Fruit fly (Drosophila melanogaster) whole organism, wandering third instar larva: ENCODE data around the gene Ssu72.
A peak's percentile ranks its signal among the peaks of the same experiment; 100 is the strongest.

Experiments used
- Abd-B ChIP-seq: fragments of >200 bp; optimal IDR thresholded peaks from 2 replicates; lab custom pipeline; 2017; ENCODE audit warnings: missing biosample characterization, missing genetic modification characterization
- CG32264 ChIP-seq: fragments of 200-800 bp; sonication (Bioruptor generic); optimal IDR thresholded peaks from 2 replicates; lab custom pipeline; 2016; ENCODE audit warnings: missing biosample characterization, missing genetic modification characterization
- CG9705 ChIP-seq: fragments of 200-800 bp; sonication (Bioruptor generic); optimal IDR thresholded peaks from 2 replicates; lab custom pipeline; 2018; ENCODE audit warnings: missing biosample characterization, mild to moderate bottlenecking, missing genetic modification characterization
- Dfd ChIP-seq: fragments of >200 bp; optimal IDR thresholded peaks from 2 replicates; lab custom pipeline; 2017; ENCODE audit warnings: missing biosample characterization, missing genetic modification characterization
- GATAd ChIP-seq: sonication (Bioruptor generic); optimal IDR thresholded peaks from 2 replicates; lab custom pipeline; 2016; ENCODE audit warnings: missing biosample characterization, missing genetic modification characterization
- HLH106 ChIP-seq: fragments of 200-800 bp; optimal IDR thresholded peaks from 3 replicates; lab custom pipeline; 2019; ENCODE audit warnings: missing biosample characterization, mild to moderate bottlenecking, missing genetic modification characterization, moderate library complexity
- Hnf4 ChIP-seq: fragments of 200-800 bp; sonication (Bioruptor generic); optimal IDR thresholded peaks from 2 replicates; lab custom pipeline; 2016; ENCODE audit warnings: missing biosample characterization, mild to moderate bottlenecking, missing genetic modification characterization
- Hr78 ChIP-seq: fragments of >200 bp; optimal IDR thresholded peaks from 2 replicates; lab custom pipeline; 2017; ENCODE audit warnings: missing biosample characterization, missing genetic modification characterization
- Hr83 ChIP-seq: fragments of 200-300 bp; sonication (Bioruptor generic); optimal IDR thresholded peaks from 2 replicates; lab custom pipeline; 2016; ENCODE audit warnings: missing biosample characterization, mild to moderate bottlenecking, missing genetic modification characterization, moderate library complexity; ENCODE audit not compliant: poor library complexity, severe bottlenecking
- Jra ChIP-seq: sonication (Bioruptor generic); optimal IDR thresholded peaks from 2 replicates; lab custom pipeline; 2016; ENCODE audit warnings: missing biosample characterization, missing genetic modification characterization
- Mio ChIP-seq: sonication (Bioruptor generic); optimal IDR thresholded peaks from 2 replicates; lab custom pipeline; 2016; ENCODE audit warnings: missing biosample characterization, missing genetic modification characterization
- Myc ChIP-seq: fragments of >200 bp; optimal IDR thresholded peaks from 2 replicates; lab custom pipeline; 2017
- N ChIP-seq: fragments of >200 bp; optimal IDR thresholded peaks from 2 replicates; lab custom pipeline; 2018; ENCODE audit warnings: missing biosample characterization, missing external identifiers, missing genetic modification characterization
- OdsH ChIP-seq: fragments of 200-800 bp; sonication (Bioruptor generic); optimal IDR thresholded peaks from 2 replicates; lab custom pipeline; 2016; ENCODE audit warnings: missing biosample characterization, mild to moderate bottlenecking, missing genetic modification characterization
- Rel ChIP-seq, 2 experiments: fragments of 200-800 bp; sonication (Bioruptor generic) in 1 of 2; optimal IDR thresholded peaks; 2 replicates in 1 of 2; 3 replicates in 1 of 2; lab custom pipeline; 2016 to 2019; ENCODE audit warnings: mild to moderate bottlenecking in 2 of 2, missing biosample characterization in 2 of 2, missing genetic modification characterization in 2 of 2, moderate library complexity in 1 of 2
- Sp1 ChIP-seq: fragments of 200-800 bp; sonication (Bioruptor generic); optimal IDR thresholded peaks from 3 replicates; lab custom pipeline; 2019; ENCODE audit warnings: missing biosample characterization, mild to moderate bottlenecking, missing genetic modification characterization, moderate library complexity
- Vsx2 ChIP-seq: fragments of 200-300, 225-300 bp; sonication (Bioruptor generic); optimal IDR thresholded peaks from 2 replicates; lab custom pipeline; 2018; ENCODE audit warnings: missing biosample characterization, missing genetic modification characterization; ENCODE audit not compliant: partially characterized antibody
- br ChIP-seq: fragments of 200-800 bp; sonication (Bioruptor generic); optimal IDR thresholded peaks from 2 replicates; lab custom pipeline; 2016; ENCODE audit warnings: missing biosample characterization, missing genetic modification characterization
- brk ChIP-seq: fragments of 200-800 bp; sonication (Bioruptor generic); optimal IDR thresholded peaks from 2 replicates; lab custom pipeline; 2016; ENCODE audit warnings: missing biosample characterization, mild to moderate bottlenecking, missing genetic modification characterization
- dl ChIP-seq, 2 experiments: fragments of 175-275, 200-275 bp in 1 of 2; fragments of 200-275 bp in 1 of 2; sonication (Bioruptor generic); optimal IDR thresholded peaks; lab custom pipeline; 2018; ENCODE audit warnings: mild to moderate bottlenecking in 2 of 2, missing biosample characterization in 2 of 2, missing genetic modification characterization in 2 of 2, moderate library complexity in 2 of 2; ENCODE audit not compliant: partially characterized antibody in 2 of 2, insufficient read depth in 1 of 2
- dmrt93B ChIP-seq: fragments of 200-800 bp; sonication (Bioruptor generic); optimal IDR thresholded peaks from 2 replicates; lab custom pipeline; 2018; ENCODE audit warnings: missing biosample characterization, mild to moderate bottlenecking, missing genetic modification characterization
- dsf ChIP-seq: sonication (Bioruptor generic); optimal IDR thresholded peaks from 2 replicates; lab custom pipeline; 2016; ENCODE audit warnings: missing biosample characterization, missing genetic modification characterization, borderline replicate concordance
- ey ChIP-seq: fragments of 200-800 bp; sonication (Bioruptor generic); optimal IDR thresholded peaks from 2 replicates; lab custom pipeline; 2016; ENCODE audit warnings: missing biosample characterization, missing genetic modification characterization
- foxo ChIP-seq, 2 experiments: fragments of 200-800 bp; sonication (Bioruptor generic); optimal IDR thresholded peaks; 2 replicates in 1 of 2; 3 replicates in 1 of 2; lab custom pipeline; 2016 to 2017; ENCODE audit warnings: missing biosample characterization in 2 of 2, missing genetic modification characterization in 2 of 2
- fru ChIP-seq: fragments of 200-800 bp; sonication (Bioruptor generic); optimal IDR thresholded peaks from 3 replicates; lab custom pipeline; 2016; ENCODE audit warnings: missing biosample characterization, mild to moderate bottlenecking, missing genetic modification characterization
- h ChIP-seq: fragments of 200-800 bp; sonication (Bioruptor generic); optimal IDR thresholded peaks from 3 replicates; lab custom pipeline; 2016; ENCODE audit warnings: missing biosample characterization, mild to moderate bottlenecking, missing genetic modification characterization
- jim ChIP-seq: fragments of 175-275, 200-325 bp; sonication (Bioruptor generic); optimal IDR thresholded peaks from 2 replicates; lab custom pipeline; 2016; ENCODE audit warnings: missing biosample characterization, mild to moderate bottlenecking, missing genetic modification characterization
- lola ChIP-seq: fragments of >200 bp; optimal IDR thresholded peaks from 2 replicates; lab custom pipeline; 2017; ENCODE audit warnings: missing biosample characterization, missing genetic modification characterization
- pan ChIP-seq: fragments of >200 bp; optimal IDR thresholded peaks from 2 replicates; lab custom pipeline; 2017
- psq ChIP-seq: fragments of 200-800 bp; sonication (Bioruptor generic); optimal IDR thresholded peaks from 3 replicates; lab custom pipeline; 2017; ENCODE audit warnings: missing biosample characterization, mild to moderate bottlenecking, missing genetic modification characterization, moderate library complexity
- rgr ChIP-seq: fragments of 200-800 bp; sonication (Bioruptor generic); optimal IDR thresholded peaks from 3 replicates; lab custom pipeline; 2016; ENCODE audit warnings: missing biosample characterization, mild to moderate bottlenecking, missing genetic modification characterization
- sage ChIP-seq: fragments of 200-800 bp; sonication (Bioruptor generic); optimal IDR thresholded peaks from 2 replicates; lab custom pipeline; 2016; ENCODE audit warnings: missing biosample characterization, mild to moderate bottlenecking, missing genetic modification characterization
- sv ChIP-seq: fragments of 200-800 bp; sonication (Bioruptor generic); optimal IDR thresholded peaks from 3 replicates; lab custom pipeline; 2016; ENCODE audit warnings: missing biosample characterization, missing genetic modification characterization
- tai ChIP-seq: sonication (Bioruptor generic); optimal IDR thresholded peaks from 2 replicates; lab custom pipeline; 2016; ENCODE audit warnings: missing biosample characterization, missing genetic modification characterization
- usp ChIP-seq: fragments of >200 bp; optimal IDR thresholded peaks from 2 replicates; lab custom pipeline; 2017; ENCODE audit warnings: missing biosample characterization, missing genetic modification characterization
- woc ChIP-seq: sonication (Bioruptor generic); optimal IDR thresholded peaks from 2 replicates; lab custom pipeline; 2016; ENCODE audit warnings: missing biosample characterization, mild to moderate bottlenecking, missing genetic modification characterization

Ssu72 gene

DNA sequence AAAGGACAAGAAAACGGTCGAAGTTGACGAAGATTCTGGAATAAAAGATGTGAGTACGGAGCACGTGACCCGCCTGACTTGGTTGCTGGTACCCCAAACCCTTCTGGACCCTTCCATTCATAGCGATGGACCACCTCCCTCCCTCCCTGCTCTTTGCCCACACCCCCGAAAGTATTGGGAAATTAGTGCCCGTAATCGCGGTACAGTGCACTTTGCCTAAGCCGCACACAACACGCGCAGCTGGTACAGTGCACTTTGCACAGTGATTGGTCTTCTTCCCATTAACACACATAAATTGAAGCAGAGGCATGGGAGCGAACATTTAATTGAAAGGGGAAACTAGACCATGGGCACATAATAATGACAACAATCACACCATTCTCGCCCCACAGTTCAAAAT lies 19.7 kb downstream of the Ssu72 start:
- TF ChIP-seq dsf (no peak), HLH106 (tag; lab: Kevin White, UChicago) (no peak), rgr (GFP tag; lab: Kevin White, UChicago) (no peak), brk (GFP tag; lab: Kevin White, UChicago) (no peak), dmrt93B (GFP tag; lab: Kevin White, UChicago) (no peak), N (no peak), Dfd (no peak), GATAd (GFP tag; lab: Kevin White, UChicago) (no peak), Jra (GFP tag; lab: Kevin White, UChicago) (no peak), sage (GFP tag; lab: Kevin White, UChicago) (no peak), h (GFP tag; lab: Kevin White, UChicago) (no peak), br (no peak), Hr78 (no peak), foxo (GFP tag; optimal IDR thresholded peaks at IDR 0.05; lab: Kevin White, UChicago) (no peak), Mio (GFP tag; lab: Kevin White, UChicago) (no peak), dl (GFP tag; optimal IDR thresholded peaks at IDR 0.05; lab: Kevin White, UChicago; ENCODE audit: insufficient read depth in 1 of 2, partially characterized antibody in 2 of 2) (no peak), CG9705 (no peak), psq (GFP tag; lab: Kevin White, UChicago) (no peak), woc (GFP tag; lab: Kevin White, UChicago) (no peak)

DNA sequence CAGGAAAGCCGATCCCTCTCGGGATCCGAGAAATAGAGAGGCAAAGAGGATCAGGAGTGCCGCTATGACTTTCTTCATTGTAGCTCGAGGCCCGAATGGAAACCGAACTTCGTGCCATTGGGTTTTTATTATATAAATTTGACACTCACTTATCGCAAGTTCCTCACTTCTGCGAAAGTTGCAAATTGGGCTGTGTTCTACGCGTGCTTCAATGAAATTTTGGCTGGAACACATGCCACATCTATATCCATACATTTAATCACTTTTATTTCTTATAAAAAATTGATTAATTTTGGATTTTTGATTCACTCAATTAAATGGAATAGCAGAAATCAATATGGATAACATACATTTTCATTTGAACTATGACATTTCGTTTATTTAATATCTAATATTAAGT lies 24.5 kb downstream of the Ssu72 start, which contains the start of gene CG14227:
Gene CG14227, minus strand, starts transcription at position 101 of the 400 bp plus-strand sequence.
- TF ChIP-seq Hr78: no peak
- no peak for TF ChIP-seq Jra (GFP tag; lab: Kevin White, UChicago)
- TF ChIP-seq GATAd (GFP tag; lab: Kevin White, UChicago): no peak
- no peak for TF ChIP-seq N
- no peak for TF ChIP-seq usp (GFP tag; lab: Kevin White, UChicago)
- TF ChIP-seq Mio (GFP tag; lab: Kevin White, UChicago): no peak
- no peak for TF ChIP-seq sv (GFP tag; lab: Kevin White, UChicago)
- no peak for TF ChIP-seq Vsx2
- TF ChIP-seq pan (lab: Kevin White, UChicago): no peak
- no peak for TF ChIP-seq rgr (GFP tag; lab: Kevin White, UChicago)
- TF ChIP-seq CG9705: no peak
- TF ChIP-seq fru: no peak
- no peak for TF ChIP-seq Hr83 (GFP tag; lab: Kevin White, UChicago)
- no peak for TF ChIP-seq Rel (GFP tag; optimal IDR thresholded peaks at IDR 0.05; lab: Kevin White, UChicago)
- no peak for TF ChIP-seq Rel (tag; optimal IDR thresholded peaks at IDR 0.05; lab: Kevin White, UChicago)
- no peak for TF ChIP-seq lola (GFP tag; lab: Kevin White, UChicago)
- no peak for TF ChIP-seq br
- TF ChIP-seq CG32264 (GFP tag; lab: Kevin White, UChicago): no peak
- TF ChIP-seq Hnf4 (GFP tag; lab: Kevin White, UChicago): no peak
- TF ChIP-seq h (GFP tag; lab: Kevin White, UChicago): no peak
- TF ChIP-seq HLH106 (tag; lab: Kevin White, UChicago): no peak
- TF ChIP-seq, all 38 proteins: peak for 0

DNA sequence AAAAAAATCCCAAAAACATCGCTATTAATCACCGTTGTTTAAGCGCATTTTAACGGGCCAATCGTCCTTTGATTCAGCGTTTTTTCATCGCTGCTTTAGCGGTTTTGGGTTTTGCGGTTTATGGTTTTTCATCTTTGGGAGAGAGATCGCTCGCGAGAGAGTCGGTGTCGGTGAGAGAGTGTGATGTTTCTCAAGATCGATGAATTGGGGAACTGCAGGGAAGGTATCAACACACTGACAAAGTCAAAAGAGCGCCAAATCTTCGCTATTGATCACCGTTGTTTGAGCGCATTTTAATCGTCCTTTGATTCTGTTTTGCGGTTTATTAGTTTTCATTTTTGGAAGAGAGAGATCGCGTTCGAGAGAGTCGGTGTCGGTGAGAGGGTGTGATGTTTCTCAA lies 25.7 kb downstream of the Ssu72 start:
- no peak for TF ChIP-seq sage (GFP tag; lab: Kevin White, UChicago)
- no peak for TF ChIP-seq Jra (GFP tag; lab: Kevin White, UChicago)
- no peak for TF ChIP-seq jim (GFP tag; lab: Kevin White, UChicago)
- TF ChIP-seq, all 38 proteins: peak for 0

dm6 chrX:19692951-19693698 lies 28.8 kb downstream of the Ssu72 start, which contains the start of gene Mer:
Gene Mer (minus strand): TSS chrX:19693500.
- TF ChIP-seq usp (GFP tag; lab: Kevin White, UChicago) (no peak), Mio (GFP tag; lab: Kevin White, UChicago) (no peak), Vsx2 (no peak), rgr (GFP tag; lab: Kevin White, UChicago) (peak; percentile 84), br (peak; percentile 84), HLH106 (tag; lab: Kevin White, UChicago) (peak; percentile 87), dl (GFP tag; optimal IDR thresholded peaks at IDR 0.05; lab: Kevin White, UChicago; ENCODE audit: insufficient read depth in 1 of 2, partially characterized antibody in 2 of 2) (no peak), sage (GFP tag; lab: Kevin White, UChicago) (no peak), fru (peak; percentile 88), CG9705 (peak; percentile 55), GATAd (GFP tag; lab: Kevin White, UChicago) (peak; percentile 14), CG32264 (GFP tag; lab: Kevin White, UChicago) (no peak), sv (GFP tag; lab: Kevin White, UChicago) (peak; percentile 62), Sp1 (peak; percentile 84), Hr83 (GFP tag; lab: Kevin White, UChicago) (peak; percentile 40), pan (lab: Kevin White, UChicago) (no peak), lola (GFP tag; lab: Kevin White, UChicago) (no peak), tai (no peak), Hnf4 (GFP tag; lab: Kevin White, UChicago) (no peak), psq (GFP tag; lab: Kevin White, UChicago) (peak; percentile 51), N (no peak), OdsH (peak; percentile 80), Myc (lab: Kevin White, UChicago) (no peak), Hr78 (no peak), Dfd (no peak), dmrt93B (GFP tag; lab: Kevin White, UChicago) (peak; percentile 12), woc (GFP tag; lab: Kevin White, UChicago) (peak; percentile 82), brk (GFP tag; lab: Kevin White, UChicago) (no peak), foxo (GFP tag; optimal IDR thresholded peaks at IDR 0.05; lab: Kevin White, UChicago) (peak in 1 of 2 experiments; percentile 85), h (GFP tag; lab: Kevin White, UChicago) (peak; percentile 84), ey (peak; percentile 82), Abd-B (GFP tag; lab: Kevin White, UChicago) (no peak), dsf (no peak), jim (GFP tag; lab: Kevin White, UChicago) (no peak)
